Worm (Caenorhabditis elegans) whole organism, L4/young adult: Measurements from ENCODE around the gene BE0003N10.1.

Experiments
- W03F9.2 ChIP-seq: fragments of 150-350 bp; optimal IDR thresholded peaks from 2 replicates; lab custom pipeline; 2014; ENCODE audit warnings: missing biosample characterization, missing genetic modification characterization
- dao-5 ChIP-seq: sonication (generic microtip); optimal IDR thresholded peaks from 2 replicates; lab custom pipeline; 2016; ENCODE audit warnings: missing genotype, missing genetic modification characterization, moderate library complexity, missing compliant biosample characterization
- him-1 ChIP-seq: sonication (generic microtip); optimal IDR thresholded peaks from 2 replicates; lab custom pipeline; 2016; ENCODE audit warnings: missing genotype, missing genetic modification reagents, missing genetic modification characterization, missing compliant biosample characterization

DNA sequence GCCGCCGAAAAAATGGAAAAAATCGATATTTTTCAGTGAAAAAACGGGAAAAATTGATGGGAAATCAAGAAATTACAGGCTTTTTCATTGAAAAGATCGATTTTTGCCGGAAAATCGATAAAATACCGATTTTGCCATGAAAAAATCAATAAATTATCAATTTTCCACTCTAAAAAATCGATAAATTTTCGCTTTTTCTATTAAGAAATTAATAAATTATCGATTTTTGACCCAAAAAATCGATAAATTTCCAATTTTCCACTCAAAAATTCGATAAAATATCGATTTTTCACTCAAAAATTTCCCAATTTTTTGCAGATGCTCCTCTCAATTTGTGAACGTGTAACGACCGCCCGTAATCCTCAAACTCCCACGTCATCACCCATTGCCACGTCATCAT is 57.1 kb downstream of the BE0003N10.1 start:
- TF ChIP-seq him-1 (tag; lab: Kevin White, UChicago) (no peak), W03F9.2 (tag; lab: Kevin White, UChicago) (no peak), dao-5 (tag; lab: Kevin White, UChicago) (no peak)
